Fruit fly (Drosophila melanogaster): ENCODE measurements around the gene CG7582.

CG7582 gene

DNA sequence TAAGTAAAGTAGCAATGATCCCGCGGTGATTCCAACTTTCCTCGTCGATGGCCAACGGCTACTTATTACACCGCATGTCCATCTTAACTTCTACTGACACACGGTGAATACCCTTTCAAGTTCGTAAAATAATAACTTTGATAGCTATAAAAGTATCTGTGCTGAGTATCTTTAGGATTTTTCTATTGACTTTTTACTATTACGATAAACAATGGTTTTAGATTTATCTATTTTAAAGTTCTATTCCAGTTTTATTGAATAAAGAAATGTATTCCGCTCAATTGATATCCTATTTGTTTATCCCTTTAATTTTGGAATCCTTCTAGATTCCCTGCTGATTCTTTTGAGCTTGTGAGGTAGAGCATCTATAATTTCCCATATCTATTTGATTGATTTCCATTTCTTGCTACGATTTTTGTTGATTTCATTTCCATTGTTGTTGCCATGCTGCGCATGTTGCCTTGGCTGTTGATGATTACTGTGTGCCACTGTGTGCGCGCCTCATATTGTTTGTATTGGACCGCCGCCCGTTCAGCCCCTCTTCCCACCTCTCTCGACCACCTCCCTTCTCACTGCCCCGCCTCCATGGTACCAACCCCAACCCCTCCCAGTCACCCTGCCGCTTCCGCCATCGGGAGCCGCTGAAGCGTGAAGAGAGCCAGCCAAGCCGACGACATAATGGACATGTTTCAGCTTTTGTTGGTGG, 7.9 kb upstream of the CG7582 start:
- TF ChIP-seq CG12768 (GFP tag; optimal IDR thresholded peaks at IDR 0.05) (no peak), CG5204 (GFP tag; optimal IDR thresholded peaks at IDR 0.05) (no peak), toe (GFP tag; optimal IDR thresholded peaks at IDR 0.05) (no peak), Hr96 (GFP tag; optimal IDR thresholded peaks at IDR 0.05) (no peak), cnc (optimal IDR thresholded peaks at IDR 0.05) (no peak), CG7045 (GFP tag; optimal IDR thresholded peaks at IDR 0.05) (no peak), tj (GFP tag; optimal IDR thresholded peaks at IDR 0.05) (no peak), ovo (GFP tag; optimal IDR thresholded peaks at IDR 0.05) (no peak), CG7101 (tag; optimal IDR thresholded peaks at IDR 0.05) (no peak), CG1620 (GFP tag; optimal IDR thresholded peaks at IDR 0.05) (no peak), Clk (GFP tag; optimal IDR thresholded peaks at IDR 0.05) (no peak), CG33017 (tag; optimal IDR thresholded peaks at IDR 0.05) (no peak), bab1 (GFP tag; optimal IDR thresholded peaks at IDR 0.05) (no peak), Mnt (GFP tag; optimal IDR thresholded peaks at IDR 0.05) (no peak), CG14711 (tag; optimal IDR thresholded peaks at IDR 0.05) (no peak), cic (GFP tag; optimal IDR thresholded peaks at IDR 0.05) (no peak)

DNA sequence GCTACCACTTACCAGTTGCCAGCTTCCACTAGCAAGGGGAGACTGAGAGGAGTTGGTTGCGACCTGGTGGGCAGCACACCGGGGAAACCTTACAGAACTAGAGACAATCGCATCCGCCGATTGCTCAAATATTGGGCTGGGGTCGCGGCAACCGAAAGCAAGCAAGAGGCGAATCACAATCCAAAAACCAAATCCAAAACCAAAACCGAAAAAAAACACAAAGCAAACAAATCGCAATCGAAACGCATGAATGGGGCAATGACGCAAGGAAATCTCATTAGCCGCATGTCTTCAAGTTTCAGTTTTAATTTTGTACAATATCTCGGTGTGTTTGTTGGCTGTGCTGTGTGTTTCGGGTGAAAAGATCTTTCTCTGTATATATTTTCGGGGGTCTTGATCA, 7.1 kb upstream of the CG7582 start, which contains the start of gene Obp99c:
Gene Obp99c (minus strand): TSS at position 101 of the 400 bp plus-strand sequence.
- TF ChIP-seq cic (GFP tag; optimal IDR thresholded peaks at IDR 0.05), result no peak
- TF ChIP-seq CG5204 (GFP tag; optimal IDR thresholded peaks at IDR 0.05), result no peak
- TF ChIP-seq CG33017 (tag; optimal IDR thresholded peaks at IDR 0.05), result no peak
- no peak for TF ChIP-seq CG7045 (GFP tag; optimal IDR thresholded peaks at IDR 0.05)
- TF ChIP-seq CG1620 (GFP tag; optimal IDR thresholded peaks at IDR 0.05), result no peak
- TF ChIP-seq bab1 (GFP tag; optimal IDR thresholded peaks at IDR 0.05), result no peak
- TF ChIP-seq pad (GFP tag; optimal IDR thresholded peaks at IDR 0.05), result no peak
- no peak for TF ChIP-seq tj (GFP tag; optimal IDR thresholded peaks at IDR 0.05)
- TF ChIP-seq cnc (optimal IDR thresholded peaks at IDR 0.05), result no peak
- TF ChIP-seq Clk (GFP tag; optimal IDR thresholded peaks at IDR 0.05), result no peak
- no peak for TF ChIP-seq CG11617 (GFP tag; optimal IDR thresholded peaks at IDR 0.05)
- no peak for TF ChIP-seq kay (GFP tag; ENCODE audit: borderline replicate concordance)
- TF ChIP-seq toe (GFP tag; optimal IDR thresholded peaks at IDR 0.05), result no peak
- no peak for TF ChIP-seq CG12768 (GFP tag; optimal IDR thresholded peaks at IDR 0.05)
- TF ChIP-seq Mnt (GFP tag; optimal IDR thresholded peaks at IDR 0.05), result no peak
- no peak for TF ChIP-seq Crg-1 (GFP tag; optimal IDR thresholded peaks at IDR 0.05)
- no peak for TF ChIP-seq CG14711 (tag; optimal IDR thresholded peaks at IDR 0.05)

DNA sequence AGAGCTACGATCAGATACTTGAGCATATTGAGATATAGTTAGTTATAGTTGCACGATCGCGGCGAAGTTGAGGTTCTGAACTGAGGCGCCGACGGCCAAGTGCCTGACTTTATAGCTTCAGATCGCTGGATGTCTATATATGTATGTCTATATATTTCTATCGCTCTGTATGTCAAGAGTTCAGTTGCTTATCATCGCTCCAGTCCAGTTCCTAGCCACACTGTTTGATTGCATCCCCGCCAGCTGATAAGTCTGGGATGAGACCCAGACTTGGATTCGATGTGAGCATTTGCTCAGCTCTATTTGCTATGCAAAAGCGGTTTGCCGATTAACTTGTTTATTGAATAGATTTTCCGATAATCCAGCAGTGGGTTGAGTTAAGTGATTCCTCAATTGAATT, 4.6 kb upstream of the CG7582 start:
- TF ChIP-seq ovo (GFP tag; optimal IDR thresholded peaks at IDR 0.05), result no peak
- no peak for TF ChIP-seq tj (GFP tag; optimal IDR thresholded peaks at IDR 0.05)
- no peak for TF ChIP-seq cic (GFP tag; optimal IDR thresholded peaks at IDR 0.05)
- TF ChIP-seq CG7045 (GFP tag; optimal IDR thresholded peaks at IDR 0.05), result no peak
- no peak for TF ChIP-seq CG11617 (GFP tag; optimal IDR thresholded peaks at IDR 0.05)

DNA sequence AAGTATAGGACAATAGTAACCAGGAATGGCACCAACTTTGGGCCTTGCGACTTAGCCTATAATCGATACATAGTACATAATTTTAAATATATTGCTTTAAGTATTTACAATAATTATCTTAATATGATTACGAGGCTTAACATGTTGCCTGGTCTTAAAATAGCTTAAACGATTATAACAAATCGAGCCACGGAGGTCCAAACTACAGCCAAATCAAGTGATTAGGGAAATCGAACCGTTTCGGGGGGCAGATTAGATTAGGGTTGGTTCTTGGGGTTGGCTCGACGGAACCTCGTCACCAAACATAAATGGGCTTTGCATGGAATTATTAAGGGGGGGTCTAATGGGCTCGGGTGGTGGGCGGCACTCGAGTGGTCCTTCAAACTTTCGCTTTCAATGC, 837 bp downstream of the CG7582 start:
- no peak for TF ChIP-seq toe (GFP tag; optimal IDR thresholded peaks at IDR 0.05)
- no peak for TF ChIP-seq CG7045 (GFP tag; optimal IDR thresholded peaks at IDR 0.05)
- no peak for TF ChIP-seq pad (GFP tag; optimal IDR thresholded peaks at IDR 0.05)
- TF ChIP-seq CG11617 (GFP tag; optimal IDR thresholded peaks at IDR 0.05), result no peak
- no peak for TF ChIP-seq CG12768 (GFP tag; optimal IDR thresholded peaks at IDR 0.05)
- no peak for TF ChIP-seq cic (GFP tag; optimal IDR thresholded peaks at IDR 0.05)
- no peak for TF ChIP-seq CG33017 (tag; optimal IDR thresholded peaks at IDR 0.05)
- TF ChIP-seq bab1 (GFP tag; optimal IDR thresholded peaks at IDR 0.05), result no peak
- no peak for TF ChIP-seq cnc (optimal IDR thresholded peaks at IDR 0.05)
- no peak for TF ChIP-seq Hr96 (GFP tag; optimal IDR thresholded peaks at IDR 0.05)
- TF ChIP-seq ovo (GFP tag; optimal IDR thresholded peaks at IDR 0.05), result no peak
- no peak for TF ChIP-seq Clk (GFP tag; optimal IDR thresholded peaks at IDR 0.05)
- TF ChIP-seq CG14711 (tag; optimal IDR thresholded peaks at IDR 0.05), result no peak
- TF ChIP-seq CG5204 (GFP tag; optimal IDR thresholded peaks at IDR 0.05), result no peak
- TF ChIP-seq Mnt (GFP tag; optimal IDR thresholded peaks at IDR 0.05), result no peak
- TF ChIP-seq CG1620 (GFP tag; optimal IDR thresholded peaks at IDR 0.05), result no peak
- no peak for TF ChIP-seq tj (GFP tag; optimal IDR thresholded peaks at IDR 0.05)
- no peak for TF ChIP-seq kay (GFP tag; ENCODE audit: borderline replicate concordance)

DNA sequence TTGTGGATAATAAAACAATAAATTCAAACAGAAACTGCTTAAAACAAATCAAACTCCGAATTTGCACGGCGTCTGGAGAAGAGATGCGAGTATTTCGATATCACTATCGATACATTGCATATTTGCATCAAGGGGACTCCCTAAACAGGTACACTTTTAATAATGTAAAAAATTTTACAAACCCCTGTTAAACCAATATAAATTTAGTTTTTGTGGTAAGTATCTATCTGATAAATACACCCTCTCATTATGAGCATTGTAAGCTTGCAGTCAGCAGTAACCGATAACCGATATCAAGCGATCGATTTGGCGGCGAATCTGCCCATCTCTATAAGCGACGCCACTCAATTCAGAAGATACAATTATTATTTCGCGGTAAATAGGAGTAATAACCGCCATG, 6.7 kb downstream of the CG7582 start, which contains the start of the genes Bub3 and Cap-D2:
Gene Bub3 (minus strand): TSS at position 89 of the 400 bp plus-strand sequence.
Gene Cap-D2 (plus strand): TSS at position 319 of the 400 bp plus-strand sequence.
- TF ChIP-seq kay (GFP tag; ENCODE audit: borderline replicate concordance), result no peak
- no peak for TF ChIP-seq CG12768 (GFP tag; optimal IDR thresholded peaks at IDR 0.05)
- peak; percentile 69 for TF ChIP-seq CG14711 (tag; optimal IDR thresholded peaks at IDR 0.05)
- peak; percentile 36 for TF ChIP-seq CG1620 (GFP tag; optimal IDR thresholded peaks at IDR 0.05)
- peak; percentile 65 for TF ChIP-seq toe (GFP tag; optimal IDR thresholded peaks at IDR 0.05)
- TF ChIP-seq CG5204 (GFP tag; optimal IDR thresholded peaks at IDR 0.05), result peak; percentile 40
- TF ChIP-seq tj (GFP tag; optimal IDR thresholded peaks at IDR 0.05), result peak; percentile 1
- peak; percentile 3 for TF ChIP-seq CG33017 (tag; optimal IDR thresholded peaks at IDR 0.05)
- no peak for TF ChIP-seq ovo (GFP tag; optimal IDR thresholded peaks at IDR 0.05)
- TF ChIP-seq Mnt (GFP tag; optimal IDR thresholded peaks at IDR 0.05), result peak; percentile 5
- peak; percentile 72 for TF ChIP-seq bab1 (GFP tag; optimal IDR thresholded peaks at IDR 0.05)
- TF ChIP-seq Crg-1 (GFP tag; optimal IDR thresholded peaks at IDR 0.05), result no peak
- peak; percentile 66 for TF ChIP-seq CG7045 (GFP tag; optimal IDR thresholded peaks at IDR 0.05)
- TF ChIP-seq cic (GFP tag; optimal IDR thresholded peaks at IDR 0.05), result no peak
- no peak for TF ChIP-seq Clk (GFP tag; optimal IDR thresholded peaks at IDR 0.05)
- peak; percentile 2 for TF ChIP-seq CG11617 (GFP tag; optimal IDR thresholded peaks at IDR 0.05)
- TF ChIP-seq Hr96 (GFP tag; optimal IDR thresholded peaks at IDR 0.05), result peak; percentile 38
- peak; percentile 54 for TF ChIP-seq CG7101 (tag; optimal IDR thresholded peaks at IDR 0.05)
- peak; percentile 20 for TF ChIP-seq pad (GFP tag; optimal IDR thresholded peaks at IDR 0.05)
- TF ChIP-seq cnc (optimal IDR thresholded peaks at IDR 0.05), result no peak

Measured in whole organism, adult.